Worm (Caenorhabditis elegans): ENCODE results near the gene E02A10.3.

The E02A10.3 gene

DNA sequence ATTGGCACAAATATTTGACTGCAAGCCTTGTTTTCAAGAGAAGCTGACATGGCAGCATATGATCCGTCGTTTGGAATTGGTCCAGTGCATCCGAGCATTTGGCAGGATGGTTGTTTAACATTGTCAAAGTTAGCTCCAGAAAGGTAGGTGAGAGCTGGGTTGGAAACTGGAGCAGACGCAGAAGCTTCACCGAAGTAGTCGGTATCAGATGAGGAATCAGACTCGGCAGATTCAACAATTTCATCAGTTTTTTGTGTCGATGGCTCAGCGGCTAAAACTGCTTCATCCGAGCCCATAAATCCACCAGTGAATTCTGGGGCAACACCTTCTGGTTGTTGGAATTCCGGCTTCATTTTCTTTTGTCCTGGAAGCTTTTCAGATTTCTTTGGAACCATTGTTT is 29.8 kb upstream of the E02A10.3 start:
- TF ChIP-seq nhr-76 (tag; optimal IDR thresholded peaks at IDR 0.05) (no peak), nhr-85 (tag) (peak; percentile 59), mdl-1 (tag; optimal IDR thresholded peaks at IDR 0.05) (peak in 1 of 2 experiments; percentile 13), elt-3 (tag; optimal IDR thresholded peaks at IDR 0.05) (peak in 1 of 6 experiments; percentile 3), ama-1 (optimal IDR thresholded peaks at IDR 0.05) (peak; percentile 72)

DNA sequence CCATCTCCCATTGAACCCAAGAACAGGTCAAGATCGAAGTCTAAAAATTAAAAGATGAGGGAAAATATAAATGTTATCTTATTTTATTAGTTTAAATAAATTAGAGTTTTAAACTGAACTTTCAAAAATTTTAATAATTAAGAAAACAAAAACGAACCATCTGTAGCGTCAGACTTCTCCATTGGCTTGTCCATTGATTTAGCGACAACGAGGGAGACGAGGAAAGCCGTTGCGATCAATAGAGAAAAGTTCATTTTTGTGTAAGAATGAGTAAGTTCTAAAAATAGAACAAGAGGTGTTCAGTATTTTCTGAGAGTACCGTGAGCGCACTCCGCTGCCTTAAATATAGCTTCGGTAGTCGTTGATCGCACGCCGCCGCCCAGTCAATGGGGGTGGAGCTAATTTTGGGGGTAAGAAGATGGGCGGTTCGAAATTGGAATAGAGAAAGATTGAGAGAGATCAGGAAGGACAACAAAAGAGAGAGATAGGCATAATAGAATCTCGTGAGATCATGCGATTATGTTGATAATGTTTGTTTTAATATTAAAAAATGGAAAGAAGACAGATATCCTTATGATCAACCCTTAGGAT is 29.3 kb upstream of the E02A10.3 start, which contains the start of gene F45D3.3:
Gene F45D3.3, minus strand, starts transcription at position 350 of the 591 bp plus-strand sequence.
- TF ChIP-seq ama-1 (optimal IDR thresholded peaks at IDR 0.05) (peak; percentile 90), vab-15 (tag; optimal IDR thresholded peaks at IDR 0.05) (no peak), blmp-1 (tag; optimal IDR thresholded peaks at IDR 0.05) (peak; percentile 65), dsc-1 (tag; optimal IDR thresholded peaks at IDR 0.05) (peak; percentile 18), nhr-85 (tag) (peak; percentile 46), aha-1 (tag; optimal IDR thresholded peaks at IDR 0.05) (no peak), fos-1 (tag; optimal IDR thresholded peaks at IDR 0.05) (no peak), nhr-71 (tag; optimal IDR thresholded peaks at IDR 0.05) (peak; percentile 54), unc-30 (tag; optimal IDR thresholded peaks at IDR 0.05) (no peak), elt-2 (tag; optimal IDR thresholded peaks at IDR 0.05) (no peak), efl-1 (optimal IDR thresholded peaks at IDR 0.05) (no peak), efl-1 (GFP tag; optimal IDR thresholded peaks at IDR 0.05 in 1 of 2) (peak in 1 of 2 experiments; percentile 85), mep-1 (tag; optimal IDR thresholded peaks at IDR 0.05) (peak; percentile 4), rnt-1 (tag; optimal IDR thresholded peaks at IDR 0.05) (peak; percentile 8), ceh-82 (tag; optimal IDR thresholded peaks at IDR 0.05) (no peak), F16B12.6 (tag; optimal IDR thresholded peaks at IDR 0.05) (no peak), lsy-2 (tag; optimal IDR thresholded peaks at IDR 0.05) (peak in 1 of 2 experiments; percentile 38), ceh-8 (GFP tag; optimal IDR thresholded peaks at IDR 0.05) (no peak), tbx-2 (tag; optimal IDR thresholded peaks at IDR 0.05) (peak; percentile 42), grh-1 (GFP tag; IDR thresholded peaks at IDR 0.05) (no peak), zip-4 (GFP tag; optimal IDR thresholded peaks at IDR 0.05) (no peak), nhr-20 (tag; optimal IDR thresholded peaks at IDR 0.05) (peak; percentile 60), nhr-90 (tag; optimal IDR thresholded peaks at IDR 0.05; ENCODE audit: poor library complexity) (peak; percentile 34), mdl-1 (tag; optimal IDR thresholded peaks at IDR 0.05) (peak in 1 of 2 experiments; percentile 30), snu-23 (GFP tag; optimal IDR thresholded peaks at IDR 0.05) (peak; percentile 3), pag-3 (tag; optimal IDR thresholded peaks at IDR 0.05; ENCODE audit: borderline replicate concordance, insufficient read depth) (no peak), lin-14 (GFP tag; optimal IDR thresholded peaks at IDR 0.05) (peak; percentile 46), elt-3 (tag; optimal IDR thresholded peaks at IDR 0.05) (peak in 3 of 6 experiments; percentile 1 to 32 (median 8)), nhr-19 (GFP tag; conservative IDR thresholded peaks at IDR 0.05) (peak; percentile 25), hpl-2 (GFP tag; optimal IDR thresholded peaks at IDR 0.05) (no peak), lin-35 (GFP tag; optimal IDR thresholded peaks at IDR 0.05) (peak in 1 of 2 experiments; percentile 18), lin-15B (tag; optimal IDR thresholded peaks at IDR 0.05) (no peak), ztf-4 (tag; optimal IDR thresholded peaks at IDR 0.05) (peak; percentile 47)

DNA sequence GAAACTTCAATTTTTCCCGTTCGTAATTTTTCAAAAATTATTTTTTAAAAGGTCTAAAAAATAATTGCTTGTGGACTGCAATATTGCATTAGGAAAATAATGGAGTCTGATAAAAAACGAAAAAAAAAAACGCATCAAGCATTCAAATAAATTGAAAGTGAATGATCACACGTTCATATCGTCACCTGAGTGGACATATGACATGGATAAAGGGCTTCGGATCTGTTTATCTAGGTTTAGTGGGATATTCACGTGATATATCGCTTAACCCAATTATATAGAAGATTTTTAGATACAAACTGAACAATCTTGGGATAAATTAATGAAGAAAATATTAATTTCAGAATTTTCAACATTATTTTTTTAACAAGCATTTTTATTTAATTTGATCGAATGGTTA is 28.6 kb upstream of the E02A10.3 start:
- TF ChIP-seq dsc-1 (tag; optimal IDR thresholded peaks at IDR 0.05) (peak; percentile 86), lsy-2 (tag; optimal IDR thresholded peaks at IDR 0.05) (no peak), elt-3 (tag; optimal IDR thresholded peaks at IDR 0.05) (peak in 1 of 6 experiments; percentile 12), nhr-85 (tag) (peak; percentile 16), snu-23 (GFP tag; optimal IDR thresholded peaks at IDR 0.05) (peak; percentile 14), nhr-47 (tag; optimal IDR thresholded peaks at IDR 0.05) (peak; percentile 26), pax-3 (tag; optimal IDR thresholded peaks at IDR 0.05) (peak; percentile 43), nhr-84 (tag; optimal IDR thresholded peaks at IDR 0.05) (no peak), blmp-1 (tag; optimal IDR thresholded peaks at IDR 0.05) (peak; percentile 70)
